Fruit fly (Drosophila melanogaster) whole organism, embryonic: Measurements from ENCODE around the gene trv.

ENCODE experiments used
- Abd-B ChIP-seq: fragments of 200-800 bp; sonication (Bioruptor generic); optimal IDR thresholded peaks from 2 replicates; lab custom pipeline; 2018; ENCODE audit warnings: missing biosample characterization, mild to moderate bottlenecking, missing genetic modification characterization, moderate library complexity
- Atf-2 ChIP-seq: fragments of 200-800 bp; sonication (Bioruptor generic); optimal IDR thresholded peaks from 2 replicates; lab custom pipeline; 2016; ENCODE audit warnings: missing biosample characterization, missing genetic modification characterization
- Atf6 ChIP-seq: fragments of 200-800 bp; sonication (Bioruptor generic); IDR thresholded peaks from 2 replicates; pipeline ENCODE4 v1.3.6; 2022; ENCODE audit warnings: missing biosample characterization, missing genetic modification characterization
- Awh ChIP-seq: fragments of 200-800 bp; sonication (Bioruptor generic); IDR thresholded peaks from 2 replicates; pipeline ENCODE4, ENCODE4 v1.3.6; 2022; ENCODE audit warnings: missing biosample characterization, missing genetic modification characterization
- C15 ChIP-seq: fragments of 200-800 bp; sonication (Bioruptor generic); IDR thresholded peaks from 3 replicates; pipeline ENCODE4 v1.3.6; 2022; ENCODE audit warnings: missing biosample characterization, missing genetic modification characterization
- CG10274 ChIP-seq: fragments of 200-800 bp; sonication (Bioruptor generic); optimal IDR thresholded peaks from 3 replicates; lab custom pipeline; 2017; ENCODE audit warnings: missing biosample characterization, mild to moderate bottlenecking, missing genetic modification characterization
- CG10321 ChIP-seq: fragments of 200-800 bp; sonication (Bioruptor generic); IDR thresholded peaks from 2 replicates; pipeline ENCODE4 v1.3.6; 2022; ENCODE audit warnings: missing biosample characterization, missing genetic modification characterization
- CG12659 ChIP-seq: fragments of 200-800 bp; sonication (Bioruptor generic); optimal IDR thresholded peaks from 3 replicates; lab custom pipeline; 2017; ENCODE audit warnings: mild to moderate bottlenecking, missing biosample characterization, missing genetic modification reagents, missing genetic modification characterization
- CG14050 ChIP-seq: fragments of 200-800 bp; sonication (Bioruptor generic); IDR thresholded peaks from 3 replicates; pipeline ENCODE4 v1.3.6; 2022; ENCODE audit warnings: missing biosample characterization, missing genetic modification characterization
- CG14860 ChIP-seq: fragments of 200-800 bp; sonication (Bioruptor generic); IDR thresholded peaks from 3 replicates; pipeline ENCODE4 v1.3.6; 2022; ENCODE audit warnings: missing biosample characterization, missing genetic modification characterization; ENCODE audit not compliant: partially characterized antibody
- CG15011 ChIP-seq: fragments of 200-800 bp; sonication (Bioruptor generic); optimal IDR thresholded peaks from 3 replicates; lab custom pipeline; 2018; ENCODE audit warnings: missing biosample characterization, mild to moderate bottlenecking, missing genetic modification characterization
- CG1603 ChIP-seq: fragments of 200-800 bp; sonication (Bioruptor generic); optimal IDR thresholded peaks from 2 replicates; lab custom pipeline; 2019; ENCODE audit warnings: missing biosample characterization, mild to moderate bottlenecking, missing genetic modification characterization, moderate library complexity
- CG17385 ChIP-seq: fragments of 200-800 bp; sonication (Bioruptor generic); optimal IDR thresholded peaks from 3 replicates; lab custom pipeline; 2018; ENCODE audit warnings: missing biosample characterization, mild to moderate bottlenecking, missing genetic modification characterization
- CG17802 ChIP-seq: fragments of 200-800 bp; sonication (Bioruptor generic); optimal IDR thresholded peaks from 2 replicates; lab custom pipeline; 2018; ENCODE audit warnings: missing biosample characterization, mild to moderate bottlenecking, missing genetic modification characterization, moderate library complexity
- CG2120 ChIP-seq: fragments of 200-800 bp; sonication (Bioruptor generic); optimal IDR thresholded peaks from 3 replicates; lab custom pipeline; 2016; ENCODE audit warnings: missing biosample characterization, missing genetic modification characterization
- CG2129 ChIP-seq: fragments of 200-800 bp; sonication (Bioruptor generic); IDR thresholded peaks from 2 replicates; pipeline ENCODE4 v1.3.6; 2022; ENCODE audit warnings: missing biosample characterization, missing genetic modification characterization; ENCODE audit not compliant: partially characterized antibody
- CG2678 ChIP-seq: fragments of 200-800 bp; sonication (Bioruptor generic); optimal IDR thresholded peaks from 3 replicates; lab custom pipeline; 2019; ENCODE audit warnings: missing biosample characterization, mild to moderate bottlenecking, missing genetic modification characterization, moderate library complexity
- CG31224 ChIP-seq: fragments of 200-800 bp; sonication (Bioruptor generic); IDR thresholded peaks from 2 replicates; pipeline ENCODE4 v1.3.6; 2022; ENCODE audit warnings: missing biosample characterization, missing genetic modification characterization
- CG33557 ChIP-seq: fragments of 200-800 bp; sonication (Bioruptor generic); optimal IDR thresholded peaks from 2 replicates; lab custom pipeline; 2019; ENCODE audit warnings: missing biosample characterization, mild to moderate bottlenecking, missing genetic modification characterization, moderate library complexity
- CG4282 ChIP-seq: fragments of 200-800 bp; sonication (Bioruptor generic); optimal IDR thresholded peaks from 2 replicates; lab custom pipeline; 2016; ENCODE audit warnings: missing biosample characterization, missing genetic modification characterization
- CG6272 ChIP-seq: fragments of 200-800 bp; sonication (Bioruptor generic); IDR thresholded peaks from 2 replicates; pipeline ENCODE4 v1.3.6; 2022; ENCODE audit warnings: missing biosample characterization, missing genetic modification characterization
- CG7271 ChIP-seq: fragments of 200-800 bp; sonication (Bioruptor generic); optimal IDR thresholded peaks from 2 replicates; lab custom pipeline; 2018; ENCODE audit warnings: missing biosample characterization, mild to moderate bottlenecking, missing genetic modification characterization, moderate library complexity
- CG8089 ChIP-seq: fragments of 200-800 bp; sonication (Bioruptor generic); optimal IDR thresholded peaks from 3 replicates; lab custom pipeline; 2016; ENCODE audit warnings: missing biosample characterization, missing genetic modification characterization
- CG8290 ChIP-seq, 3 experiments: fragments of 200-800 bp; sonication (Bioruptor generic); optimal IDR thresholded peaks; 2 replicates each; lab custom pipeline; 2016 to 2019; ENCODE audit warnings: missing biosample characterization in 3 of 3, missing genetic modification characterization in 3 of 3, mild to moderate bottlenecking in 2 of 3, moderate library complexity in 1 of 3
- CG9609 ChIP-seq: fragments of 200-800 bp; sonication (Bioruptor generic); optimal IDR thresholded peaks from 3 replicates; lab custom pipeline; 2016; ENCODE audit warnings: missing biosample characterization, missing genetic modification characterization
- CG9817 ChIP-seq: fragments of 200-800 bp; sonication (Bioruptor generic); optimal IDR thresholded peaks from 2 replicates; lab custom pipeline; 2018; ENCODE audit warnings: missing biosample characterization, mild to moderate bottlenecking, missing genetic modification characterization, moderate library complexity
- Doc2 ChIP-seq: fragments of 200-800 bp; sonication (Bioruptor generic); IDR thresholded peaks from 2 replicates; pipeline ENCODE4 v1.3.6; 2022; ENCODE audit warnings: missing biosample characterization, missing genetic modification characterization
- Hsf ChIP-seq: fragments of 200-800 bp; sonication (Bioruptor generic); optimal IDR thresholded peaks from 3 replicates; lab custom pipeline; 2016; ENCODE audit warnings: missing biosample characterization, missing genetic modification characterization
- MESR4 ChIP-seq: fragments of 200-800 bp; sonication (Bioruptor generic); optimal IDR thresholded peaks from 2 replicates; lab custom pipeline; 2018; ENCODE audit warnings: missing biosample characterization, mild to moderate bottlenecking, missing genetic modification characterization, moderate library complexity
- Mrtf ChIP-seq: fragments of 200-800 bp; sonication (Bioruptor generic); IDR thresholded peaks from 3 replicates; pipeline ENCODE4 v1.3.6; 2022; ENCODE audit warnings: missing biosample characterization, missing genetic modification characterization
- NC2β ChIP-seq: fragments of 200-800 bp; sonication (Bioruptor generic); optimal IDR thresholded peaks from 2 replicates; lab custom pipeline; 2016; ENCODE audit warnings: missing biosample characterization, missing genetic modification characterization
- Oaz ChIP-seq: fragments of 200-800 bp; sonication (Bioruptor generic); IDR thresholded peaks from 2 replicates; pipeline ENCODE4 v1.3.6; 2022; ENCODE audit warnings: missing biosample characterization, missing genetic modification characterization
- Oli ChIP-seq: fragments of 200-800 bp; sonication (Bioruptor generic); optimal IDR thresholded peaks from 2 replicates; lab custom pipeline; 2018; ENCODE audit warnings: missing biosample characterization, mild to moderate bottlenecking, missing genetic modification characterization, moderate library complexity
- Ravus ChIP-seq: fragments of 200-800 bp; sonication (Bioruptor generic); IDR thresholded peaks from 2 replicates; pipeline ENCODE4 v1.3.6; 2022; ENCODE audit warnings: missing biosample characterization, missing genetic modification characterization
- Scr ChIP-seq: fragments of 200-800 bp; sonication (Bioruptor generic); IDR thresholded peaks from 2 replicates; pipeline ENCODE4 v1.3.6; 2022; ENCODE audit warnings: missing biosample characterization, missing genetic modification characterization; ENCODE audit not compliant: partially characterized antibody
- Xbp1 ChIP-seq: fragments of 200-800 bp; sonication (Bioruptor generic); optimal IDR thresholded peaks from 3 replicates; lab custom pipeline; 2016; ENCODE audit warnings: missing biosample characterization, mild to moderate bottlenecking, missing genetic modification characterization
- ac ChIP-seq: fragments of 200-800 bp; sonication (Bioruptor generic); optimal IDR thresholded peaks from 3 replicates; lab custom pipeline; 2017; ENCODE audit warnings: missing biosample characterization, mild to moderate bottlenecking, missing genetic modification characterization
- caup ChIP-seq: fragments of 200-800 bp; sonication (Bioruptor generic); optimal IDR thresholded peaks from 3 replicates; lab custom pipeline; 2017; ENCODE audit warnings: missing biosample characterization, mild to moderate bottlenecking, missing genetic modification characterization, moderate library complexity; ENCODE audit not compliant: severe bottlenecking
- dan ChIP-seq: fragments of 200-800 bp; sonication (Bioruptor generic); IDR thresholded peaks from 2 replicates; pipeline ENCODE4 v1.3.6; 2022; ENCODE audit warnings: missing biosample characterization, missing genetic modification characterization
- jumu ChIP-seq: fragments of 200-800 bp; sonication (Bioruptor generic); optimal IDR thresholded peaks from 3 replicates; lab custom pipeline; 2016; ENCODE audit warnings: missing biosample characterization, missing genetic modification characterization
- kni ChIP-seq: fragments of 200-800 bp; sonication (Bioruptor generic); optimal IDR thresholded peaks from 3 replicates; lab custom pipeline; 2017; ENCODE audit warnings: mild to moderate bottlenecking, missing biosample characterization, missing genetic modification reagents, missing genetic modification characterization
- knrl ChIP-seq: fragments of 200-800 bp; sonication (Bioruptor generic); IDR thresholded peaks from 3 replicates; pipeline ENCODE4 v1.3.6; 2022; ENCODE audit warnings: missing biosample characterization, missing genetic modification characterization; ENCODE audit not compliant: partially characterized antibody
- lmd ChIP-seq: fragments of 200-800 bp; sonication (Bioruptor generic); IDR thresholded peaks from 2 replicates; pipeline ENCODE4 v1.3.6; 2022; ENCODE audit warnings: missing biosample characterization, missing genetic modification characterization
- mam ChIP-seq: fragments of 200-800 bp; sonication (Bioruptor generic); optimal IDR thresholded peaks from 3 replicates; lab custom pipeline; 2016; ENCODE audit warnings: missing biosample characterization, missing genetic modification characterization
- salm ChIP-seq: fragments of 200-800 bp; sonication (Bioruptor generic); optimal IDR thresholded peaks from 2 replicates; lab custom pipeline; 2018; ENCODE audit warnings: missing biosample characterization, mild to moderate bottlenecking, missing genetic modification characterization
- sd ChIP-seq: fragments of 200-800 bp; sonication (Bioruptor generic); optimal IDR thresholded peaks from 3 replicates; lab custom pipeline; 2018; ENCODE audit warnings: missing biosample characterization, mild to moderate bottlenecking, missing genetic modification characterization, moderate library complexity
- tgo ChIP-seq: fragments of 200-800 bp; sonication (Bioruptor generic); IDR thresholded peaks from 3 replicates; pipeline ENCODE4 v1.3.6; 2022; ENCODE audit warnings: missing biosample characterization, missing genetic modification characterization
- tin ChIP-seq: fragments of 200-800 bp; sonication (Bioruptor generic); optimal IDR thresholded peaks from 3 replicates; lab custom pipeline; 2016; ENCODE audit warnings: missing biosample characterization, missing genetic modification characterization
- ttk ChIP-seq: fragments of 200-800 bp; sonication (Bioruptor generic); IDR thresholded peaks from 2 replicates; pipeline ENCODE4 v2.1.2; 2022; ENCODE audit warnings: missing biosample characterization, missing genetic modification characterization
- zen ChIP-seq: fragments of 200-800 bp; sonication (Bioruptor generic); optimal IDR thresholded peaks from 3 replicates; lab custom pipeline; 2018; ENCODE audit warnings: missing biosample characterization, mild to moderate bottlenecking, missing genetic modification characterization, moderate library complexity

Gene trv

dm6 chr3R:28118111-28118510 lies 91.7 kb downstream of the trv start (continued):
- TF ChIP-seq Mrtf (0 out of 3 replicates have a peak, but pooled peaks have one; percentile 40), mam (GFP tag; lab: Kevin White, UChicago) (peak; percentile 24), CG33557 (GFP tag; lab: Kevin White, UChicago) (no peak), ttk (0 out of 2 replicates have a peak, but pooled peaks have one; percentile 27), CG17385 (GFP tag; lab: Kevin White, UChicago) (peak; percentile 25), caup (peak; percentile 33), CG10274 (GFP tag; lab: Kevin White, UChicago) (no peak), jumu (GFP tag; lab: Kevin White, UChicago) (no peak), Hsf (GFP tag; lab: Kevin White, UChicago) (peak; percentile 27), Atf6 (peak; percentile 27; the same call in 1 of the 2 replicates), Oli (peak; percentile 42), CG7271 (tag; lab: Kevin White, UChicago) (no peak), CG2129 (no peak), dan (GFP tag; lab: Robert Waterston, UW) (no peak), CG31224 (no peak), MESR4 (no peak), CG2678 (peak; percentile 53), tin (GFP tag; lab: Kevin White, UChicago) (peak; percentile 21), CG9609 (no peak), Awh (GFP tag; lab: Robert Waterston, UW) (0 out of 2 replicates have a peak, but pooled peaks have one; percentile 26), Atf-2 (GFP tag; lab: Kevin White, UChicago) (no peak), CG4282 (no peak), Ravus (GFP tag; lab: Robert Waterston, UW) (no peak), CG8089 (GFP tag; lab: Kevin White, UChicago) (no peak), ac (GFP tag; lab: Kevin White, UChicago) (no peak), lmd (GFP tag; lab: Robert Waterston, UW) (peak; percentile 46; the same call in 1 of the 2 replicates), C15 (no peak), salm (no peak), Xbp1 (GFP tag; lab: Kevin White, UChicago) (peak; percentile 21), Abd-B (GFP tag; lab: Kevin White, UChicago) (peak; percentile 8), CG15011 (GFP tag; lab: Kevin White, UChicago) (peak; percentile 1), zen (tag; lab: Kevin White, UChicago) (no peak), Scr (GFP tag; lab: Robert Waterston, UW) (no peak), CG14860 (GFP tag; lab: Robert Waterston, UW) (no peak), CG6272 (GFP tag; lab: Robert Waterston, UW) (no peak), CG14050 (GFP tag; lab: Robert Waterston, UW) (peak; percentile 46; the same call in 2 of the 3 replicates), CG8290 (GFP tag; optimal IDR thresholded peaks at IDR 0.05; lab: Kevin White, UChicago) (no peak), CG8290 (tag; optimal IDR thresholded peaks at IDR 0.05; lab: Kevin White, UChicago) (no peak), CG2120 (GFP tag; lab: Kevin White, UChicago) (peak; percentile 57), tgo (peak; percentile 31; the same call in 1 of the 3 replicates), sd (tag; lab: Kevin White, UChicago) (no peak), CG10321 (GFP tag; lab: Robert Waterston, UW) (no peak), CG17802 (tag; lab: Kevin White, UChicago) (no peak), knrl (GFP tag; lab: Robert Waterston, UW) (no peak), Oaz (GFP tag; lab: Robert Waterston, UW) (no peak), kni (GFP tag; lab: Kevin White, UChicago) (no peak), NC2β (no peak), Doc2 (GFP tag; lab: Robert Waterston, UW) (no peak), CG12659 (GFP tag; lab: Kevin White, UChicago) (peak; percentile 32), CG1603 (tag; lab: Kevin White, UChicago) (no peak), CG9817 (tag; lab: Kevin White, UChicago) (peak; percentile 45)
